Worm (Caenorhabditis elegans) whole organism, L4 larva: Measurements from ENCODE around the gene F35C11.4.
"Not testable (repeated sequence)": the region's sequence is repeated elsewhere in the genome, so short reads cannot be mapped to it uniquely, and the experiment has no call there.

Source experiments
- Y5F2A.4 ChIP-seq: fragments of 200-800 bp; sonication (Bioruptor generic); optimal IDR thresholded peaks from 2 replicates; lab custom pipeline; 2018; ENCODE audit warnings: mild to moderate bottlenecking, missing genetic modification characterization, missing compliant biosample characterization
- ceh-20 ChIP-seq: fragments of 200-800 bp; sonication (Bioruptor generic); IDR thresholded peaks from 2 replicates; pipeline ENCODE4 v1.3.6; 2022; ENCODE audit warnings: missing genetic modification reagents, missing genetic modification characterization, missing compliant biosample characterization
- dmd-8 ChIP-seq: fragments of 200-800 bp; sonication (Bioruptor generic); IDR thresholded peaks from 2 replicates; pipeline ENCODE4 v1.3.6; 2022; ENCODE audit warnings: missing genetic modification characterization, missing compliant biosample characterization
- egl-27 ChIP-seq: sonication (generic microtip); optimal IDR thresholded peaks from 3 replicates; lab custom pipeline; 2017; ENCODE audit warnings: missing biosample characterization, missing genetic modification reagents, missing genetic modification characterization
- lin-13 ChIP-seq: fragments of 150-350 bp; optimal IDR thresholded peaks from 2 replicates; lab custom pipeline; 2014; ENCODE audit warnings: missing biosample characterization, missing genetic modification reagents, missing genetic modification characterization
- lin-29 ChIP-seq: fragments of 200-800 bp; sonication (Bioruptor generic); IDR thresholded peaks from 2 replicates; pipeline ENCODE4 v1.3.6; 2022; ENCODE audit warnings: missing genetic modification reagents, missing genetic modification characterization, missing compliant biosample characterization
- lin-39 ChIP-seq: fragments of 150-350 bp; optimal IDR thresholded peaks from 2 replicates; lab custom pipeline; 2014; ENCODE audit warnings: missing biosample characterization, missing genetic modification reagents, missing genetic modification characterization
- nhr-11 ChIP-seq: fragments of 150-350 bp; optimal IDR thresholded peaks from 2 replicates; lab custom pipeline; 2014; ENCODE audit warnings: missing biosample characterization, missing genetic modification characterization
- nhr-25 ChIP-seq: sonication (generic microtip); optimal IDR thresholded peaks from 2 replicates; lab custom pipeline; 2017; ENCODE audit warnings: missing genetic modification characterization, mild to moderate bottlenecking, missing compliant biosample characterization, antibody characterized with exemption, moderate library complexity, borderline replicate concordance; ENCODE audit not compliant: insufficient read depth

DNA sequence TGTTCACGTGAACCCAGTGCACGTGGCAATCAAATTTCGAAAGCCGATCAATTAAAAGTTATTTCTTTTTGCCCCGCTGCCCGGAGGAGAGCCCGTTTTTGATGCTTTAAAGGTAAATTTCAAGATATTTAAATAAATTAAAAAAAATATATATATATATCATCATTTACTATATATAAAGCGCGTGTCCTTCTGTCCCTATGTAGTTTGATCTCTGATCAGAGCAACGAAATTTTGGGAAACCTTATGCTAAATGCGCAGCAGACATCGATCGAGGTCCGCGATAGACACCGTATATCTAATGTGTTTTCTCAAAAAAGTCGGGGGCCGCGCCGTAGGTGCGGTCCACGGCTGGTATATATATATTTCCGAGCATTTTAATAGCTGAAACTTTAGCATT is 37.0 kb downstream of the F35C11.4 start:
- not testable (repeated sequence) for TF ChIP-seq nhr-11 (tag; lab: Kevin White, UChicago); lin-39 (tag; lab: Kevin White, UChicago); dmd-8 (GFP tag; lab: Robert Waterston, UW); lin-29 (GFP tag; lab: Robert Waterston, UW); egl-27 (tag; lab: Kevin White, UChicago); Y5F2A.4 (GFP tag; lab: Kevin White, UChicago); nhr-25 (tag; lab: Kevin White, UChicago); lin-13 (GFP tag; lab: Kevin White, UChicago); ceh-20 (GFP tag; lab: Robert Waterston, UW)
